Fruit fly (Drosophila melanogaster): Measurements from ENCODE around the gene CG12605.
A peak's percentile ranks its signal among the peaks of the same experiment; 100 is the strongest.

Gene CG12605

DNA sequence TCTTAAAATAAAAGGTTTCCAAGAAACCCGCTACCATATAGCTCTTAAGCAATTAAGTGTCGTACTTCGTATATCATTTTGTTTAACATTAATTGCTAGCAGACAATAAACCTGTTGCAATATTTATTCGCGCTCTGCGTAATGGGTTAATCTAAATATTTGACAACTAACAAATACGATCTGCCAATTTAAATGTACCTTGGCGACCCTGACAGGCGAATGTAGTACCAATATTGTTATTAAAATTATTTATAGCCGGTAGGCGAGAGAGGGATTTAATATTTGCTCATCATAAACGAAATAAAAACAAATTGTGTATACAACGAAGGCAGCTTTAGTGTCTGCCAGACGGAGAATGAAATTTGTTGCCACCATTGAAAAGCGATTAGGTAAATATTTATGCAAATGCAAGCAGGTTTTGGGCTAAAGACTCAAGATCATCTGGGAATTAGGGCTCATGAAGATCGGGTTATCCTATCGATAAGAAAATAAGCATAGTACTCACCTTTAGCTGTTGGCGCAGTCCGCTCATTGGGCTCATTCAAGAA is 31.8 kb downstream of the CG12605 start:
- no peak for TF ChIP-seq CG4318 (GFP tag; optimal IDR thresholded peaks at IDR 0.05)
- TF ChIP-seq CG11294 (GFP tag; IDR thresholded peaks at IDR 0.05): no peak
- TF ChIP-seq Lpt (GFP tag; optimal IDR thresholded peaks at IDR 0.05): no peak
- no peak for TF ChIP-seq CG1621 (tag; optimal IDR thresholded peaks at IDR 0.05)
- TF ChIP-seq Ets96B (tag; optimal IDR thresholded peaks at IDR 0.05): no peak
- no peak for TF ChIP-seq CG32006 (GFP tag; optimal IDR thresholded peaks at IDR 0.05)
- no peak for TF ChIP-seq fd85E (GFP tag; optimal IDR thresholded peaks at IDR 0.05)
- TF ChIP-seq CG3032 (tag; optimal IDR thresholded peaks at IDR 0.05): no peak
- TF ChIP-seq Eip78C (GFP tag): peak; percentile 69
- peak; percentile 80 for TF ChIP-seq fkh (GFP tag; optimal IDR thresholded peaks at IDR 0.05)
- TF ChIP-seq OdsH (GFP tag; optimal IDR thresholded peaks at IDR 0.05): no peak
- no peak for TF ChIP-seq dac (GFP tag; optimal IDR thresholded peaks at IDR 0.05)
- TF ChIP-seq eg (GFP tag; IDR thresholded peaks at IDR 0.05): no peak
- TF ChIP-seq CG10631 (GFP tag; optimal IDR thresholded peaks at IDR 0.05): no peak
- no peak for TF ChIP-seq salr (GFP tag; optimal IDR thresholded peaks at IDR 0.05)
- TF ChIP-seq fd59A (GFP tag; optimal IDR thresholded peaks at IDR 0.05): no peak
- TF ChIP-seq Met (GFP tag; optimal IDR thresholded peaks at IDR 0.05): no peak

DNA sequence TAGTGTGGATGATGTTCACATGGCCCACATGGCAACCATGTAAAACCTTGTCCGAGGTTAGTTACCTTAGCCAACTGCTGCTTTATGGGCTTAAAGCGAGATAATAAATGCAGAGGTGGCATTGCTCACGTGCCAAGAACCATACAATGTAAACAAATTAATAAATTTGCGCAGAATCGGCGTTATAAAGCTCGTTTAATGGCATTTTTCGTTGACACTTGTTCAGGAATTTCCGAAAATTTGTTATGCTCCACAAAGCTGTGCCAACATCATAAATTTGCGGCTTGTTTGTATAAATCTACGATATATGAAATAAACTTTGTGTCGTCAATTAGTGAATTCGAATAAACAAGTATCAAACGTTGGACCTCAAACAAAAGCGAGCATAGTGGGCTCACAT is 32.8 kb downstream of the CG12605 start:
- no peak for TF ChIP-seq CG3032 (tag; optimal IDR thresholded peaks at IDR 0.05)
- TF ChIP-seq CG15336 (GFP tag; IDR thresholded peaks at IDR 0.05): no peak
- peak; percentile 51 for TF ChIP-seq fkh (GFP tag; optimal IDR thresholded peaks at IDR 0.05)
- TF ChIP-seq CG34406 (GFP tag; optimal IDR thresholded peaks at IDR 0.05): no peak
- TF ChIP-seq Hr39 (GFP tag; optimal IDR thresholded peaks at IDR 0.05): no peak

DNA sequence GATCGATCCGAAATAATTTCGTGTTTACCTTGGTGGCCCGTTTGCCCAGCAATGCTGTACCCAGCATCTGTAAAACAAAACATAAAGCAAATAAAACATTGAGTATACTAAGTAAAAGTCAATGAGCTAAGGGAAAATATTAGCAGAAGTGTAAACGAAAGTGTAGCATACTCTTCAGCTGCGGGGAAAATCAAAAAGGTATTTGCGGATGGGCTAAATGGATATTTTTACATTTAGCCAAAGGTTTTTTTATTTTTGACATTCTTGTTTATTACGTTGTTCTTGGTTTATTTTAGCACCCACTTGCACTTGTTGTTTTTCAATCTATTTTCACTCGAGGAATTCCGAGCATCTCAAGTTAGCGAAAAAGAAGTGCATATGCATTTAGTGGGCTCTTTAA is 33.6 kb downstream of the CG12605 start:
- TF ChIP-seq fkh (GFP tag; optimal IDR thresholded peaks at IDR 0.05) (peak; percentile 45), CG8119 (GFP tag; IDR thresholded peaks at IDR 0.05) (peak; percentile 14; the same call in 1 of the 3 replicates), esn (GFP tag; optimal IDR thresholded peaks at IDR 0.05) (no peak)

DNA sequence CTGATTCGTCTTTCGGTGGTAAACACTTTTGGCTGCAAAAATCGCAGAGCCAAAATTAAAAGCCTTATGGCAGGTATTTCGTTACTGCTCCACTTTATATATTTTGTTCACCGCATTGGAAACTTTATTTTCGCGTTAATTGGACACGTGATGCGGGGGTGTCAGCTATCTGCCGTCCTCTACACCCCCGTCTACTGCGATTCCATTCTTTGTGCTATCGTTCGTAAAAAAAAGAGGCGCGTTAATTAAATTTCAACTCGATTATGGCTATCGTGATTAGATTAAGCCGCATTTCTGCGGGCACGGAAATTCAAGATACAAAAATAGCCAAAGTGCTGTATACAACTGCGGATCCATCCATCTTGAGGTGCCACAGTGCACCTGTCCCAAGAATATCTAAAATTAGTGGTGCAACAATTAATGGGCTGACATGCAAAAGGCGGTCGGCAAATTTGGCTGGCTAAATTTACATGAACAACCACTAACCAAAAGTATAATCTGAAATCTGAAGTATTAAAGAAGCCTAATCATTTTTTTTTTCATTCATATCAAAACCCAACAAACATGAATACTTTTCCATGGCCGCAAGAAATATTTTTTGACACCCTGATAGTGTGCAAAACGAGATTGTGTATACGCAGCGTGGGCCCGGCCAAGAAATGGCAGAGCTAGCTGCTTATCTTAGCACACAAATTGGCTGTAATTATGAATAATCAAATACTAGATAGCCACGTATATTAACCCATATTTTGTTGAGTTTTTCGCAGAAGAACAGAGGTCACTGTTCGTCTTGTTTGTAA is 34.4 kb downstream of the CG12605 start:
- TF ChIP-seq Smox (GFP tag; optimal IDR thresholded peaks at IDR 0.05) (no peak), vri (GFP tag; optimal IDR thresholded peaks at IDR 0.05) (peak; percentile 38), svp (GFP tag) (peak; percentile 13), ss (GFP tag; optimal IDR thresholded peaks at IDR 0.05) (no peak), Hr4 (GFP tag; optimal IDR thresholded peaks at IDR 0.05) (no peak), CG8632 (GFP tag; optimal IDR thresholded peaks at IDR 0.05) (no peak), CG7368 (GFP tag; optimal IDR thresholded peaks at IDR 0.05) (no peak), fd85E (GFP tag; optimal IDR thresholded peaks at IDR 0.05) (no peak)

dm6 chr3L:3928943-3929785 is 35.4 kb downstream of the CG12605 start:
- TF ChIP-seq CG6792 (GFP tag; optimal IDR thresholded peaks at IDR 0.05) (no peak), svp (GFP tag) (no peak), CG6163 (GFP tag; IDR thresholded peaks at IDR 0.05) (no peak), Eip78C (GFP tag) (peak; percentile 24), Gug (GFP tag; IDR thresholded peaks at IDR 0.05) (no peak), CG32006 (GFP tag; optimal IDR thresholded peaks at IDR 0.05) (no peak), CG3919 (GFP tag; optimal IDR thresholded peaks at IDR 0.05) (no peak), vri (GFP tag; optimal IDR thresholded peaks at IDR 0.05) (peak; percentile 85), acj6 (GFP tag; optimal IDR thresholded peaks at IDR 0.05) (no peak), CG31627 (GFP tag; optimal IDR thresholded peaks at IDR 0.05) (no peak)

Data from whole organism, prepupa.